Worm (Caenorhabditis elegans): ENCODE measurements around the gene C06G3.8.

C06G3.8 gene

DNA sequence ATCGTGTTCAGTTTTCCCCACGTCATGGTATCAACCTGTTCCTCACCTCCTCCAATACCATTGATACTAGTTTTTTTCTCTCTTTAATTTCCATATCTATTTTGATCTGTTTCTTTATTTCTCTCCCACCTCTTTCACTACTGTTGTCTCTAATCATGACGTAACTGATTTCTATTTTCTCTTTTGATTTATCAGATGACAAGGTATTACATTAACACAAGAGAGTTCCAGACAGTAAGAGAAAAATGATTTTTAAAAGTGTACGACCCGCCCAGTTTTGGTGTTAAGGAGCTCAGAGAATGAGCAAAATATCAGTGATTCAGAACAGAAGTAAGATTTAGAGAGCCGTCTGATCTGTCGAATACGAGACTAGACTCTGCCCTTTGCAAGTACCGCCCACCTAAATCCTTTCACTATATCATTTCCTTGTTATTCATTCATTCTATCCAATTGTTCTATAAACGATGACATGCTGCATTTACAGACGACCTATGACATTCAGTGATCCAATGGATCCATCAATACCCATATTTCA, 17.4 kb upstream of the C06G3.8 start, which contains the start of gene nhr-105:
nhr-105 (plus strand) TSS at position 485 of the 535 bp plus-strand sequence.
- no peak for TF ChIP-seq cebp-1 (GFP tag; IDR thresholded peaks at IDR 0.05)
- TF ChIP-seq cebp-1 (tag; optimal IDR thresholded peaks at IDR 0.05) = peak; percentile 63
- TF ChIP-seq pbrm-1 (GFP tag; IDR thresholded peaks at IDR 0.05) = no peak
- TF ChIP-seq lsl-1 (GFP tag; optimal IDR thresholded peaks at IDR 0.05) = no peak
- TF ChIP-seq xnd-1 (tag; optimal IDR thresholded peaks at IDR 0.05) = no peak
- no peak for TF ChIP-seq nfya-2 (GFP tag; IDR thresholded peaks at IDR 0.05)
- peak; percentile 59 for TF ChIP-seq lin-40 (tag; optimal IDR thresholded peaks at IDR 0.05)
- no peak for TF ChIP-seq rpc-1 (optimal IDR thresholded peaks at IDR 0.05)
- TF ChIP-seq rpc-1 (tag; optimal IDR thresholded peaks at IDR 0.05) = no peak
- TF ChIP-seq F37B4.10 (GFP tag; IDR thresholded peaks at IDR 0.05) = no peak
- TF ChIP-seq nhr-120 (GFP tag; IDR thresholded peaks at IDR 0.05) = no peak
- no peak for TF ChIP-seq dpl-1 (GFP tag; optimal IDR thresholded peaks at IDR 0.05)
- TF ChIP-seq mcd-1 (GFP tag; IDR thresholded peaks at IDR 0.05) = no peak
- TF ChIP-seq let-526 (GFP tag; IDR thresholded peaks at IDR 0.05) = no peak
- peak; percentile 41 for TF ChIP-seq nhr-80 (tag; optimal IDR thresholded peaks at IDR 0.05)
- 0 out of 2 replicates have a peak, but pooled peaks have one; percentile 27 for TF ChIP-seq dox-1 (GFP tag; IDR thresholded peaks at IDR 0.05)
- no peak for TF ChIP-seq ceh-100 (GFP tag; IDR thresholded peaks at IDR 0.05)
- TF ChIP-seq sptf-2 (GFP tag; optimal IDR thresholded peaks at IDR 0.05) = no peak
- no peak for TF ChIP-seq lin-54 (GFP tag; optimal IDR thresholded peaks at IDR 0.05)
- TF ChIP-seq lir-1 (GFP tag; conservative IDR thresholded peaks at IDR 0.05) = no peak
- no peak for TF ChIP-seq madf-8 (GFP tag; conservative IDR thresholded peaks at IDR 0.05)
- TF ChIP-seq sdz-38 (tag; optimal IDR thresholded peaks at IDR 0.05) = no peak
- no peak for TF ChIP-seq K11D2.4 (GFP tag; IDR thresholded peaks at IDR 0.05)
- TF ChIP-seq hlh-26 (GFP tag; conservative IDR thresholded peaks at IDR 0.05) = no peak
- TF ChIP-seq hlh-12 (tag; optimal IDR thresholded peaks at IDR 0.05) = no peak
- TF ChIP-seq madf-3 (GFP tag; IDR thresholded peaks at IDR 0.05) = no peak
- no peak for TF ChIP-seq F57C9.4 (tag; optimal IDR thresholded peaks at IDR 0.05)
- TF ChIP-seq ztf-18 (tag; optimal IDR thresholded peaks at IDR 0.05) = peak; percentile 9
- no peak for TF ChIP-seq nfya-1 (tag; optimal IDR thresholded peaks at IDR 0.05; ENCODE audit: borderline replicate concordance, insufficient read depth)
- peak; percentile 37 for TF ChIP-seq chd-7 (tag; optimal IDR thresholded peaks at IDR 0.05)
- TF ChIP-seq lag-1 (GFP tag; IDR thresholded peaks at IDR 0.05) = no peak
- TF ChIP-seq bed-2 (GFP tag; IDR thresholded peaks at IDR 0.05) = no peak
- TF ChIP-seq snpc-1.1 (tag; optimal IDR thresholded peaks at IDR 0.05; ENCODE audit: insufficient read depth) = no peak
- no peak for TF ChIP-seq ztf-22 (GFP tag; optimal IDR thresholded peaks at IDR 0.05)
- no peak for TF ChIP-seq F55B11.4 (tag; optimal IDR thresholded peaks at IDR 0.05; ENCODE audit: borderline replicate concordance, insufficient read depth)
- no peak for TF ChIP-seq mes-4 (tag; optimal IDR thresholded peaks at IDR 0.05)
- peak; percentile 51; the same call in 1 of the 2 replicates for TF ChIP-seq Y95B8A.8 (GFP tag; IDR thresholded peaks at IDR 0.05)
- TF ChIP-seq Y53F4B.3 (GFP tag; IDR thresholded peaks at IDR 0.05) = no peak
- TF ChIP-seq hmg-1.2 (GFP tag; IDR thresholded peaks at IDR 0.05) = peak; percentile 70
- no peak for TF ChIP-seq T07F8.4 (tag; optimal IDR thresholded peaks at IDR 0.05)
- TF ChIP-seq F39B2.1 (GFP tag; IDR thresholded peaks at IDR 0.05) = no peak
- TF ChIP-seq tlf-1 (GFP tag; optimal IDR thresholded peaks at IDR 0.05) = peak; percentile 10
- TF ChIP-seq unc-130 (GFP tag; optimal IDR thresholded peaks at IDR 0.05) = no peak
- no peak for TF ChIP-seq attf-3 (GFP tag; conservative IDR thresholded peaks at IDR 0.05)
- no peak for TF ChIP-seq B0035.1 (tag; optimal IDR thresholded peaks at IDR 0.05)
- peak; percentile 36 for TF ChIP-seq unc-62 (GFP tag; optimal IDR thresholded peaks at IDR 0.05)
- TF ChIP-seq K12H6.12 (tag; optimal IDR thresholded peaks at IDR 0.05) = peak; percentile 18
- TF ChIP-seq C06A6.2 (GFP tag; conservative IDR thresholded peaks at IDR 0.05) = peak; percentile 62
- TF ChIP-seq tbp1 (GFP tag; optimal IDR thresholded peaks at IDR 0.05) = peak; percentile 34
- TF ChIP-seq somi-1 (GFP tag; optimal IDR thresholded peaks at IDR 0.05) = peak; percentile 63

All from whole organism, young adult.